Fruit fly (Drosophila melanogaster) whole organism, adult: ENCODE data around the gene CG14187.

Experiments used
- CG14711 ChIP-seq: fragments of 200-800 bp; sonication (Bioruptor generic); optimal IDR thresholded peaks from 2 replicates; lab custom pipeline; 2018; ENCODE audit warnings: missing biosample characterization, mild to moderate bottlenecking, missing genetic modification characterization, moderate library complexity
- tj ChIP-seq: fragments of 200-800 bp; sonication (Bioruptor generic); optimal IDR thresholded peaks from 3 replicates; lab custom pipeline; 2017; ENCODE audit warnings: missing biosample characterization, mild to moderate bottlenecking, missing genetic modification characterization, moderate library complexity

DNA sequence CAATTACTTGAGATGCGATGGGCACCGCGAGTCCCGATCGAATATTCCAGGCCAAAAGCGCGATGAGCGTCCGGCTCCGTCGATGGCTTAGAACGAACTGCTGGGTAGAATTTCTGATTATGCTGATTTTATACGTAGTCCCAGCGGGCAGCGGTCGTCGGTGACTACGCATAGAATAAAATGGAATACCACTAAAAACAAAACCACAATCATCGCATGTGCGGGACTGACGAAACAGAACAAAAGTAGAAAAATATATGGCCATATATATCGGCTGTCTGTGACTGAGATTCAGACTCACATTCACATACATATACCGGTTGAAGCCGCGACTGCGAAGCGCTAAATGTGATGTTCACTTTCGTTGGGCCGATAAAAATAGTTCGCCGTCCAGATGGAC is 14.6 kb upstream of the CG14187 start, which contains the start of gene CG7365:
- TF ChIP-seq tj (GFP tag; lab: Kevin White, UChicago): no peak
- no peak for TF ChIP-seq CG14711
